Worm (Caenorhabditis elegans) whole organism, L3 larva: ENCODE data around the gene C31H2.4.

Experiments used
- ZK546.5 ChIP-seq: sonication (generic microtip); optimal IDR thresholded peaks from 2 replicates; lab custom pipeline; 2017; ENCODE audit warnings: missing biosample characterization, missing genetic modification characterization
- ama-1 ChIP-seq: fragments of 150-350 bp; optimal IDR thresholded peaks from 2 replicates; lab custom pipeline; 2018
- ceh-16 ChIP-seq: sonication (generic microtip); optimal IDR thresholded peaks from 2 replicates; lab custom pipeline; 2017; ENCODE audit warnings: missing biosample characterization, missing genetic modification characterization
- egl-27 ChIP-seq: sonication (generic microtip); optimal IDR thresholded peaks from 4 replicates; lab custom pipeline; 2017; ENCODE audit warnings: missing biosample characterization, missing genetic modification reagents, missing genetic modification characterization
- fkh-10 ChIP-seq: sonication (generic microtip); optimal IDR thresholded peaks from 2 replicates; lab custom pipeline; 2017; ENCODE audit warnings: missing biosample characterization, missing genetic modification reagents, missing genetic modification characterization
- lin-15B ChIP-seq: fragments of 150-350 bp; optimal IDR thresholded peaks from 2 replicates; lab custom pipeline; 2014; ENCODE audit warnings: missing biosample characterization, missing genetic modification characterization
- mml-1 ChIP-seq: fragments of 150-350 bp; sonication (generic microtip); optimal IDR thresholded peaks from 3 replicates; lab custom pipeline; 2014; ENCODE audit warnings: missing biosample characterization, missing genetic modification characterization
- nfya-1 ChIP-seq: sonication (generic microtip); optimal IDR thresholded peaks from 2 replicates; lab custom pipeline; 2017; ENCODE audit warnings: missing genetic modification characterization, mild to moderate bottlenecking, missing compliant biosample characterization, antibody characterized with exemption, moderate library complexity; ENCODE audit not compliant: insufficient read depth
- nhr-23 ChIP-seq: fragments of 150-350 bp; optimal IDR thresholded peaks from 2 replicates; lab custom pipeline; 2014; ENCODE audit warnings: missing biosample characterization, missing genetic modification reagents, missing genetic modification characterization
- nhr-43 ChIP-seq: sonication (generic microtip); optimal IDR thresholded peaks from 2 replicates; lab custom pipeline; 2016; ENCODE audit warnings: mild to moderate bottlenecking, missing genetic modification characterization, missing compliant biosample characterization; ENCODE audit not compliant: poor library complexity, severe bottlenecking
- nhr-76 ChIP-seq: fragments of 150-350 bp; sonication (generic microtip); optimal IDR thresholded peaks from 5 replicates; lab custom pipeline; 2014; ENCODE audit warnings: missing biosample characterization, missing genetic modification characterization
- tbx-2 ChIP-seq: sonication (generic microtip); optimal IDR thresholded peaks from 2 replicates; lab custom pipeline; 2016; ENCODE audit warnings: mild to moderate bottlenecking, missing genetic modification characterization, missing compliant biosample characterization
- zag-1 ChIP-seq: fragments of 150-350 bp; optimal IDR thresholded peaks from 2 replicates; lab custom pipeline; 2014; ENCODE audit warnings: missing biosample characterization, missing genetic modification characterization

DNA sequence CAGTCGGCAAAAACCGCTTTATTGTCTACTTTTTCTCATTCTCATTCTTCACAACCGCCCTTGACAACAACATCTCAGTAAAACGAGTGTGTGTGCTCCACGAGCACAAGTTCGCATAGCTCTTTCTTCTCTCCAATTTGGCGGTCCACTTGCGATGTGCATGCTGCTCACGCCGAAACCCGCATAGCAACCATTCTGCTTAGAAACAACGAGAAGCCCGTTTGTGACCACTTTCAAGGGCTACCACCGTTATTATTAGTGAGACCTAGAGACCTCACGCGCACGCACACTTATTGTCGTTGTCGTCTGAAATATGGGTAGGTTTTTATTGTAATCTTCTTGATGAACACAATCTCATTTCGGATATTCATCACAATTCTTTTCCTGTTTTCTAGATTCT is 14.8 kb upstream of the C31H2.4 start, which contains the start of gene zchc-1A:
- TF ChIP-seq ama-1 (lab: Kevin White, UChicago), result no peak
- no peak for TF ChIP-seq zag-1 (tag; lab: Kevin White, UChicago)
- TF ChIP-seq fkh-10 (GFP tag; lab: Kevin White, UChicago), result no peak
- no peak for TF ChIP-seq tbx-2 (tag; lab: Kevin White, UChicago)
- no peak for TF ChIP-seq mml-1 (tag; lab: Kevin White, UChicago)
- no peak for TF ChIP-seq nhr-76 (tag; lab: Kevin White, UChicago)
- TF ChIP-seq nhr-43 (tag; lab: Kevin White, UChicago), result no peak
- TF ChIP-seq nhr-23 (tag; lab: Kevin White, UChicago), result no peak
- TF ChIP-seq nfya-1, result no peak
- no peak for TF ChIP-seq egl-27 (tag; lab: Kevin White, UChicago)
- TF ChIP-seq ceh-16 (tag; lab: Kevin White, UChicago), result no peak
- TF ChIP-seq lin-15B (tag; lab: Kevin White, UChicago), result no peak
- no peak for TF ChIP-seq ZK546.5
